In genomic region chr2L:3719414-3719959, dm6 we compare ENCODE assay signal across 2 fruit fly cellular contexts.
A peak's percentile ranks its signal among the peaks of the same experiment; 100 is the strongest.
TF ChIP-seq lines count a peak whose summit lies in the region.

No protein-coding gene starts in this region.

TF ChIP-seq in whole organism, embryonic, 481 proteins besides CTCF, POLR2A, EP300 and RAD21 (continued from another document and continues in another):
- no peak for TF ChIP-seq ken (GFP tag; IDR thresholded peaks at IDR 0.05; lab: Robert Waterston, UW)
- no peak for TF ChIP-seq Kr (GFP tag; optimal IDR thresholded peaks at IDR 0.05; lab: Kevin White, UChicago)
- no peak for TF ChIP-seq lbe (GFP tag; optimal IDR thresholded peaks at IDR 0.05; lab: Kevin White, UChicago)
- no peak for TF ChIP-seq Poxn (GFP tag; IDR thresholded peaks at IDR 0.05; lab: Robert Waterston, UW)
- no peak for TF ChIP-seq chm (GFP tag; IDR thresholded peaks at IDR 0.05; lab: Robert Waterston, UW)
- no peak for TF ChIP-seq pb (GFP tag; optimal IDR thresholded peaks at IDR 0.05; lab: Kevin White, UChicago)
- TF ChIP-seq CG7786 (GFP tag; optimal IDR thresholded peaks at IDR 0.05; lab: Kevin White, UChicago): no peak
- TF ChIP-seq Mad (GFP tag; optimal IDR thresholded peaks at IDR 0.05; lab: Kevin White, UChicago): no peak
- no peak for TF ChIP-seq Dp (GFP tag; optimal IDR thresholded peaks at IDR 0.05; lab: Kevin White, UChicago)
- peak; percentile 1 for TF ChIP-seq bcd (GFP tag; optimal IDR thresholded peaks at IDR 0.05; lab: Kevin White, UChicago)
- no peak for TF ChIP-seq CG5180 (GFP tag; optimal IDR thresholded peaks at IDR 0.05; lab: Kevin White, UChicago)
- no peak for TF ChIP-seq oc (tag; optimal IDR thresholded peaks at IDR 0.05; lab: Kevin White, UChicago)
- TF ChIP-seq CG31365 (tag; optimal IDR thresholded peaks at IDR 0.05; lab: Kevin White, UChicago): no peak
- TF ChIP-seq CG16813 (GFP tag; IDR thresholded peaks at IDR 0.05; lab: Robert Waterston, UW; ENCODE audit: partially characterized antibody): no peak
- TF ChIP-seq kni (GFP tag; optimal IDR thresholded peaks at IDR 0.05; lab: Kevin White, UChicago): no peak
- no peak for TF ChIP-seq tll (GFP tag; optimal IDR thresholded peaks at IDR 0.05; lab: Kevin White, UChicago)
- TF ChIP-seq Drgx (GFP tag; IDR thresholded peaks at IDR 0.05; lab: Robert Waterston, UW): no peak
- TF ChIP-seq CG11695 (GFP tag; IDR thresholded peaks at IDR 0.05; lab: Robert Waterston, UW): 0 out of 3 replicates have a peak, but pooled peaks have one; percentile 20
- TF ChIP-seq CG6854 (GFP tag; optimal IDR thresholded peaks at IDR 0.05; lab: Kevin White, UChicago): no peak
- peak; percentile 6 for TF ChIP-seq mam (GFP tag; optimal IDR thresholded peaks at IDR 0.05; lab: Kevin White, UChicago)
- no peak for TF ChIP-seq Dad (GFP tag; optimal IDR thresholded peaks at IDR 0.05; lab: Kevin White, UChicago)
- TF ChIP-seq CG8765 (GFP tag; IDR thresholded peaks at IDR 0.05; lab: Robert Waterston, UW): no peak
- TF ChIP-seq CG10431 (GFP tag; optimal IDR thresholded peaks at IDR 0.05; lab: Kevin White, UChicago): no peak
- 0 out of 3 replicates have a peak, but pooled peaks have one; percentile 33 for TF ChIP-seq so (GFP tag; IDR thresholded peaks at IDR 0.05; lab: Robert Waterston, UW)
- no peak for TF ChIP-seq CG17361 (GFP tag; IDR thresholded peaks at IDR 0.05; lab: Robert Waterston, UW)
- TF ChIP-seq CG8388 (GFP tag; optimal IDR thresholded peaks at IDR 0.05; lab: Kevin White, UChicago): no peak
- TF ChIP-seq CG1233 (GFP tag; optimal IDR thresholded peaks at IDR 0.05; lab: Kevin White, UChicago): no peak
- TF ChIP-seq trh (GFP tag; optimal IDR thresholded peaks at IDR 0.05; lab: Kevin White, UChicago): no peak
- no peak for TF ChIP-seq ATbp (GFP tag; optimal IDR thresholded peaks at IDR 0.05; lab: Kevin White, UChicago)
- no peak for TF ChIP-seq pzg (GFP tag; optimal IDR thresholded peaks at IDR 0.05; lab: Kevin White, UChicago)
- no peak for TF ChIP-seq Nf-YB (GFP tag; optimal IDR thresholded peaks at IDR 0.05; lab: Kevin White, UChicago)
- TF ChIP-seq Fer3 (tag; optimal IDR thresholded peaks at IDR 0.05; lab: Kevin White, UChicago): peak; percentile 27
- TF ChIP-seq CG16863 (GFP tag; optimal IDR thresholded peaks at IDR 0.05; lab: Kevin White, UChicago): no peak
- TF ChIP-seq eve (GFP tag; optimal IDR thresholded peaks at IDR 0.05; lab: Kevin White, UChicago): no peak
- no peak for TF ChIP-seq chif (GFP tag; optimal IDR thresholded peaks at IDR 0.05; lab: Kevin White, UChicago)
- TF ChIP-seq trem (tag; optimal IDR thresholded peaks at IDR 0.05; lab: Kevin White, UChicago): no peak
- no peak for TF ChIP-seq CG6689 (GFP tag; IDR thresholded peaks at IDR 0.05; lab: Robert Waterston, UW)
- TF ChIP-seq gt (GFP tag; IDR thresholded peaks at IDR 0.05; lab: Robert Waterston, UW): no peak
- 0 out of 2 replicates have a peak, but pooled peaks have one; percentile 16 for TF ChIP-seq H2.0 (GFP tag; IDR thresholded peaks at IDR 0.05; lab: Robert Waterston, UW)
- TF ChIP-seq CG8924 (tag; optimal IDR thresholded peaks at IDR 0.05; lab: Kevin White, UChicago): no peak
- TF ChIP-seq disco-r (GFP tag; optimal IDR thresholded peaks at IDR 0.05; lab: Kevin White, UChicago): no peak
- TF ChIP-seq Dip2 (GFP tag; IDR thresholded peaks at IDR 0.05; lab: Robert Waterston, UW): no peak
- TF ChIP-seq CG10274 (GFP tag; optimal IDR thresholded peaks at IDR 0.05; lab: Kevin White, UChicago): no peak
- TF ChIP-seq CG13287 (GFP tag; IDR thresholded peaks at IDR 0.05; lab: Robert Waterston, UW; ENCODE audit: partially characterized antibody): no peak
- no peak for TF ChIP-seq btn (GFP tag; optimal IDR thresholded peaks at IDR 0.05; lab: Kevin White, UChicago)
- TF ChIP-seq CG14050 (GFP tag; IDR thresholded peaks at IDR 0.05; lab: Robert Waterston, UW): no peak
- TF ChIP-seq Rx (GFP tag; IDR thresholded peaks at IDR 0.05; lab: Robert Waterston, UW): no peak
- peak; percentile 31 for TF ChIP-seq CG13424 (tag; optimal IDR thresholded peaks at IDR 0.05; lab: Kevin White, UChicago)
- no peak for TF ChIP-seq ap (GFP tag; IDR thresholded peaks at IDR 0.05; lab: Robert Waterston, UW)
- TF ChIP-seq Nf-YA (GFP tag; IDR thresholded peaks at IDR 0.05; lab: Robert Waterston, UW): no peak
- no peak for TF ChIP-seq Chrac-16 (GFP tag; optimal IDR thresholded peaks at IDR 0.05; lab: Kevin White, UChicago)
- TF ChIP-seq CG4820 (GFP tag; optimal IDR thresholded peaks at IDR 0.05; lab: Kevin White, UChicago): no peak
- no peak for TF ChIP-seq wor (GFP tag; IDR thresholded peaks at IDR 0.05; lab: Robert Waterston, UW)
- TF ChIP-seq CG10209 (GFP tag; optimal IDR thresholded peaks at IDR 0.05; lab: Kevin White, UChicago): no peak
- TF ChIP-seq dmrt11E (tag; optimal IDR thresholded peaks at IDR 0.05; lab: Kevin White, UChicago): no peak
- TF ChIP-seq CG17328 (GFP tag; IDR thresholded peaks at IDR 0.05; lab: Robert Waterston, UW): no peak
- TF ChIP-seq exex (tag; optimal IDR thresholded peaks at IDR 0.05; lab: Kevin White, UChicago): no peak
- TF ChIP-seq org-1 (GFP tag; optimal IDR thresholded peaks at IDR 0.05; lab: Kevin White, UChicago): peak; percentile 0
- no peak for TF ChIP-seq CG10543 (GFP tag; optimal IDR thresholded peaks at IDR 0.05; lab: Kevin White, UChicago)
- no peak for TF ChIP-seq Fer2 (tag; optimal IDR thresholded peaks at IDR 0.05; lab: Kevin White, UChicago)
- TF ChIP-seq ash1 (GFP tag; optimal IDR thresholded peaks at IDR 0.05; lab: Kevin White, UChicago): no peak
- no peak for TF ChIP-seq nom (GFP tag; optimal IDR thresholded peaks at IDR 0.05; lab: Kevin White, UChicago)
- TF ChIP-seq salm (tag; optimal IDR thresholded peaks at IDR 0.05; lab: Kevin White, UChicago): no peak
- no peak for TF ChIP-seq slp2 (GFP tag; optimal IDR thresholded peaks at IDR 0.05; lab: Kevin White, UChicago)
- no peak for TF ChIP-seq CG32767 (GFP tag; IDR thresholded peaks at IDR 0.05; lab: Robert Waterston, UW)
- no peak for TF ChIP-seq repo (GFP tag; optimal IDR thresholded peaks at IDR 0.05; lab: Kevin White, UChicago)
- no peak for TF ChIP-seq HLH3B (GFP tag; IDR thresholded peaks at IDR 0.05; lab: Robert Waterston, UW)
- peak; percentile 39 for TF ChIP-seq nau (GFP tag; optimal IDR thresholded peaks at IDR 0.05; lab: Kevin White, UChicago)
- no peak for TF ChIP-seq CG31224 (GFP tag; IDR thresholded peaks at IDR 0.05; lab: Robert Waterston, UW)
- no peak for TF ChIP-seq CG12236 (GFP tag; optimal IDR thresholded peaks at IDR 0.05; lab: Kevin White, UChicago)

TF ChIP-seq in whole organism, prepupa, 60 proteins besides CTCF, POLR2A, EP300 and RAD21 (continued from another document):
- TF ChIP-seq Eip75B (GFP tag; optimal IDR thresholded peaks at IDR 0.05; lab: Kevin White, UChicago) (peak; percentile 16), CG16779 (tag; optimal IDR thresholded peaks at IDR 0.05; lab: Kevin White, UChicago) (no peak), CG10669 (GFP tag; optimal IDR thresholded peaks at IDR 0.05; lab: Kevin White, UChicago) (peak; percentile 25), Hr39 (GFP tag; optimal IDR thresholded peaks at IDR 0.05; lab: Kevin White, UChicago) (peak; percentile 14), OdsH (GFP tag; optimal IDR thresholded peaks at IDR 0.05; lab: Kevin White, UChicago) (peak; percentile 40), CG8119 (GFP tag; IDR thresholded peaks at IDR 0.05; lab: Robert Waterston, UW) (no peak), Ets96B (tag; optimal IDR thresholded peaks at IDR 0.05; lab: Kevin White, UChicago) (no peak), Eip78C (GFP tag; lab: Kevin White, UChicago) (peak; percentile 88)
